Fruit fly (Drosophila melanogaster) whole organism, embryonic: Measurements from ENCODE around the gene Acat1.

Experiments
- Bgb ChIP-seq: fragments of 200-800 bp; sonication (Bioruptor generic); IDR thresholded peaks from 2 replicates; pipeline ENCODE4 v1.3.6; 2022; ENCODE audit warnings: missing biosample characterization, missing genetic modification characterization; ENCODE audit not compliant: partially characterized antibody
- CG10431 ChIP-seq: fragments of 200-800 bp; sonication (Bioruptor generic); optimal IDR thresholded peaks from 3 replicates; lab custom pipeline; 2018; ENCODE audit warnings: missing biosample characterization, mild to moderate bottlenecking, missing genetic modification characterization
- CG11504 ChIP-seq: fragments of 200-800 bp; sonication (Bioruptor generic); optimal IDR thresholded peaks from 3 replicates; lab custom pipeline; 2019; ENCODE audit warnings: missing biosample characterization, mild to moderate bottlenecking, missing genetic modification characterization, moderate library complexity
- CG12391 ChIP-seq: fragments of 200-800 bp; sonication (Bioruptor generic); optimal IDR thresholded peaks from 3 replicates; lab custom pipeline; 2018; ENCODE audit warnings: missing biosample characterization, mild to moderate bottlenecking, missing genetic modification characterization, moderate library complexity
- CG13123 ChIP-seq: fragments of 200-800 bp; sonication (Bioruptor generic); optimal IDR thresholded peaks from 2 replicates; lab custom pipeline; 2016; ENCODE audit warnings: missing biosample characterization, missing genetic modification characterization
- CG13624 ChIP-seq: fragments of 200-800 bp; sonication (Bioruptor generic); optimal IDR thresholded peaks from 2 replicates; lab custom pipeline; 2016; ENCODE audit warnings: missing biosample characterization, missing genetic modification characterization
- CG13775 ChIP-seq: fragments of 200-800 bp; sonication (Bioruptor generic); optimal IDR thresholded peaks from 3 replicates; lab custom pipeline; 2017; ENCODE audit warnings: missing biosample characterization, mild to moderate bottlenecking, missing genetic modification characterization
- CG16813 ChIP-seq: fragments of 200-800 bp; sonication (Bioruptor generic); IDR thresholded peaks from 3 replicates; pipeline ENCODE4 v1.3.6; 2022; ENCODE audit warnings: missing biosample characterization, missing genetic modification characterization; ENCODE audit not compliant: partially characterized antibody
- CG16815 ChIP-seq: fragments of 200-800 bp; sonication (Bioruptor generic); optimal IDR thresholded peaks from 3 replicates; lab custom pipeline; 2017; ENCODE audit warnings: missing biosample characterization, mild to moderate bottlenecking, missing genetic modification characterization
- CG17359 ChIP-seq: fragments of 200-800 bp; sonication (Bioruptor generic); optimal IDR thresholded peaks from 3 replicates; lab custom pipeline; 2018; ENCODE audit warnings: missing biosample characterization, mild to moderate bottlenecking, missing genetic modification characterization, moderate library complexity
- CG17829 ChIP-seq: fragments of 200-800 bp; optimal IDR thresholded peaks from 2 replicates; lab custom pipeline; 2019; ENCODE audit warnings: missing biosample characterization, mild to moderate bottlenecking, missing genetic modification characterization, moderate library complexity
- CG18262 ChIP-seq: fragments of 200-800 bp; optimal IDR thresholded peaks from 3 replicates; lab custom pipeline; 2019; ENCODE audit warnings: missing biosample characterization, mild to moderate bottlenecking, missing genetic modification characterization, moderate library complexity
- CG18764 ChIP-seq: fragments of 200-800 bp; sonication (Bioruptor generic); optimal IDR thresholded peaks from 3 replicates; lab custom pipeline; 2016; ENCODE audit warnings: missing biosample characterization, missing genetic modification characterization
- CG31441 ChIP-seq: fragments of 200-800 bp; sonication (Bioruptor generic); IDR thresholded peaks from 2 replicates; pipeline ENCODE4 v1.3.6; 2022; ENCODE audit warnings: missing biosample characterization, missing genetic modification characterization
- CG33213 ChIP-seq: fragments of 200-800 bp; sonication (Bioruptor generic); optimal IDR thresholded peaks from 3 replicates; lab custom pipeline; 2016; ENCODE audit warnings: missing biosample characterization, missing genetic modification characterization
- CG3407 ChIP-seq: fragments of 200-800 bp; sonication (Bioruptor generic); optimal IDR thresholded peaks from 2 replicates; lab custom pipeline; 2018; ENCODE audit warnings: missing biosample characterization, mild to moderate bottlenecking, missing genetic modification characterization
- CG43689 ChIP-seq: fragments of 200-800 bp; sonication (Bioruptor generic); IDR thresholded peaks from 2 replicates; pipeline ENCODE4 v1.3.6; 2022; ENCODE audit warnings: missing biosample characterization, missing genetic modification characterization
- CG4854 ChIP-seq: fragments of 200-800 bp; sonication (Bioruptor generic); optimal IDR thresholded peaks from 2 replicates; lab custom pipeline; 2016; ENCODE audit warnings: missing biosample characterization, missing genetic modification characterization, inconsistent platforms
- CG6272 ChIP-seq: fragments of 200-800 bp; sonication (Bioruptor generic); IDR thresholded peaks from 2 replicates; pipeline ENCODE4 v1.3.6; 2022; ENCODE audit warnings: missing biosample characterization, missing genetic modification characterization
- CG7786 ChIP-seq: fragments of 200-800 bp; sonication (Bioruptor generic); optimal IDR thresholded peaks from 2 replicates; lab custom pipeline; 2016; ENCODE audit warnings: missing biosample characterization, missing genetic modification characterization
- CG8359 ChIP-seq: fragments of 200-800 bp; sonication (Bioruptor generic); optimal IDR thresholded peaks from 2 replicates; lab custom pipeline; 2017; ENCODE audit warnings: missing biosample characterization, mild to moderate bottlenecking, missing genetic modification characterization, borderline replicate concordance
- CG8388 ChIP-seq: fragments of 200-800 bp; sonication (Bioruptor generic); optimal IDR thresholded peaks from 2 replicates; lab custom pipeline; 2019; ENCODE audit warnings: missing biosample characterization, mild to moderate bottlenecking, missing genetic modification characterization, moderate library complexity
- CkIIα-i1 ChIP-seq: fragments of 200-800 bp; sonication (Bioruptor generic); IDR thresholded peaks from 2 replicates; pipeline ENCODE4 v1.3.6; 2022; ENCODE audit warnings: missing biosample characterization, missing genetic modification characterization
- Hey ChIP-seq: fragments of 200-800 bp; sonication (Bioruptor generic); optimal IDR thresholded peaks from 3 replicates; lab custom pipeline; 2018; ENCODE audit warnings: missing biosample characterization, mild to moderate bottlenecking, missing genetic modification characterization
- Lpt ChIP-seq: fragments of >200 bp; optimal IDR thresholded peaks from 2 replicates; lab custom pipeline; 2018; ENCODE audit warnings: missing biosample characterization, missing genetic modification characterization
- NFAT ChIP-seq: fragments of 200-800 bp; sonication (Bioruptor generic); IDR thresholded peaks from 2 replicates; pipeline ENCODE4 v1.3.6; 2022; ENCODE audit warnings: missing biosample characterization, missing genetic modification characterization
- Oli ChIP-seq: fragments of 200-800 bp; sonication (Bioruptor generic); optimal IDR thresholded peaks from 2 replicates; lab custom pipeline; 2018; ENCODE audit warnings: missing biosample characterization, mild to moderate bottlenecking, missing genetic modification characterization, moderate library complexity
- Opbp ChIP-seq: fragments of 200-800 bp; sonication (Bioruptor generic); IDR thresholded peaks from 3 replicates; pipeline ENCODE4 v1.3.6; 2022; ENCODE audit warnings: missing biosample characterization, missing genetic modification characterization; ENCODE audit not compliant: partially characterized antibody
- Rx ChIP-seq: fragments of 200-800 bp; sonication (Bioruptor generic); IDR thresholded peaks from 2 replicates; pipeline ENCODE4 v1.3.6; 2022; ENCODE audit warnings: missing biosample characterization, missing genetic modification characterization
- Sox100B ChIP-seq: fragments of 200-800 bp; sonication (Bioruptor generic); optimal IDR thresholded peaks from 3 replicates; lab custom pipeline; 2018; ENCODE audit warnings: missing biosample characterization, mild to moderate bottlenecking, missing genetic modification characterization
- Xrp1 ChIP-seq: fragments of 200-800 bp; sonication (Bioruptor generic); IDR thresholded peaks from 2 replicates; pipeline ENCODE4 v1.3.6; 2022; ENCODE audit warnings: missing biosample characterization, missing genetic modification characterization
- abd-A ChIP-seq: fragments of 200-800 bp; sonication (Bioruptor generic); optimal IDR thresholded peaks from 3 replicates; lab custom pipeline; 2019; ENCODE audit warnings: missing biosample characterization, mild to moderate bottlenecking, missing genetic modification characterization, moderate library complexity
- cato ChIP-seq: fragments of 200-800 bp; sonication (Bioruptor generic); optimal IDR thresholded peaks from 2 replicates; lab custom pipeline; 2016; ENCODE audit warnings: missing biosample characterization, missing genetic modification characterization, borderline replicate concordance
- cwo ChIP-seq: fragments of 200-800 bp; sonication (Bioruptor generic); optimal IDR thresholded peaks from 3 replicates; lab custom pipeline; 2017; ENCODE audit warnings: missing biosample characterization, missing genetic modification characterization, mild to moderate bottlenecking, moderate library complexity, missing genetic modification reagents
- dan ChIP-seq: fragments of 200-800 bp; sonication (Bioruptor generic); IDR thresholded peaks from 2 replicates; pipeline ENCODE4 v1.3.6; 2022; ENCODE audit warnings: missing biosample characterization, missing genetic modification characterization
- disco-r ChIP-seq: fragments of 200-800 bp; sonication (Bioruptor generic); optimal IDR thresholded peaks from 2 replicates; lab custom pipeline; 2016; ENCODE audit warnings: missing biosample characterization, missing genetic modification characterization
- fu2 ChIP-seq: fragments of 200-800 bp; sonication (Bioruptor generic); optimal IDR thresholded peaks from 2 replicates; lab custom pipeline; 2016; ENCODE audit warnings: missing biosample characterization, missing genetic modification characterization
- jing ChIP-seq: fragments of 200-800 bp; sonication (Bioruptor generic); optimal IDR thresholded peaks from 2 replicates; lab custom pipeline; 2018; ENCODE audit warnings: missing biosample characterization, mild to moderate bottlenecking, missing genetic modification characterization
- kni ChIP-seq: fragments of 200-800 bp; sonication (Bioruptor generic); optimal IDR thresholded peaks from 3 replicates; lab custom pipeline; 2017; ENCODE audit warnings: mild to moderate bottlenecking, missing biosample characterization, missing genetic modification reagents, missing genetic modification characterization
- lilli ChIP-seq: fragments of 200-800 bp; sonication (Bioruptor generic); optimal IDR thresholded peaks from 3 replicates; lab custom pipeline; 2016; ENCODE audit warnings: missing biosample characterization, missing genetic modification characterization
- lola ChIP-seq, 3 experiments: fragments of >200 bp in 2 of 3; fragments of 200-800 bp in 1 of 3; sonication (Bioruptor generic) in 1 of 3; optimal IDR thresholded peaks; 2 replicates each; lab custom pipeline; 2017 to 2019; ENCODE audit warnings: missing biosample characterization in 3 of 3, missing genetic modification characterization in 3 of 3, mild to moderate bottlenecking in 1 of 3, moderate library complexity in 1 of 3
- luna ChIP-seq: fragments of 200-800 bp; sonication (Bioruptor generic); optimal IDR thresholded peaks from 2 replicates; lab custom pipeline; 2016; ENCODE audit warnings: missing biosample characterization, missing genetic modification characterization
- nmo ChIP-seq: fragments of 200-800 bp; sonication (Bioruptor generic); optimal IDR thresholded peaks from 2 replicates; lab custom pipeline; 2018; ENCODE audit warnings: missing biosample characterization, mild to moderate bottlenecking, missing genetic modification characterization, moderate library complexity
- pros ChIP-seq: fragments of 200-800 bp; sonication (Bioruptor generic); optimal IDR thresholded peaks from 3 replicates; lab custom pipeline; 2019; ENCODE audit warnings: missing biosample characterization, mild to moderate bottlenecking, missing genetic modification characterization, moderate library complexity
- pzg ChIP-seq: fragments of 200-800 bp; sonication (Bioruptor generic); optimal IDR thresholded peaks from 3 replicates; lab custom pipeline; 2018; ENCODE audit warnings: missing biosample characterization, mild to moderate bottlenecking, missing genetic modification characterization, moderate library complexity
- row ChIP-seq: fragments of 200-800 bp; sonication (Bioruptor generic); IDR thresholded peaks from 3 replicates; pipeline ENCODE4 v1.3.6; 2022; ENCODE audit warnings: missing biosample characterization, missing genetic modification characterization
- schlank ChIP-seq: fragments of 200-800 bp; sonication (Bioruptor generic); optimal IDR thresholded peaks from 2 replicates; lab custom pipeline; 2018; ENCODE audit warnings: missing biosample characterization, mild to moderate bottlenecking, missing genetic modification characterization
- stwl ChIP-seq: fragments of 200-800 bp; sonication (Bioruptor generic); optimal IDR thresholded peaks from 3 replicates; lab custom pipeline; 2018; ENCODE audit warnings: missing biosample characterization, mild to moderate bottlenecking, missing genetic modification characterization, moderate library complexity
- ttk ChIP-seq: fragments of 200-800 bp; sonication (Bioruptor generic); IDR thresholded peaks from 2 replicates; pipeline ENCODE4 v2.1.2; 2022; ENCODE audit warnings: missing biosample characterization, missing genetic modification characterization
- unpg ChIP-seq: fragments of 200-800 bp; sonication (Bioruptor generic); optimal IDR thresholded peaks from 3 replicates; lab custom pipeline; 2018; ENCODE audit warnings: missing biosample characterization, mild to moderate bottlenecking, missing genetic modification characterization, moderate library complexity
- usp ChIP-seq: fragments of >200 bp; optimal IDR thresholded peaks from 2 replicates; lab custom pipeline; 2017; ENCODE audit warnings: missing biosample characterization, missing genetic modification characterization

Gene Acat1

DNA sequence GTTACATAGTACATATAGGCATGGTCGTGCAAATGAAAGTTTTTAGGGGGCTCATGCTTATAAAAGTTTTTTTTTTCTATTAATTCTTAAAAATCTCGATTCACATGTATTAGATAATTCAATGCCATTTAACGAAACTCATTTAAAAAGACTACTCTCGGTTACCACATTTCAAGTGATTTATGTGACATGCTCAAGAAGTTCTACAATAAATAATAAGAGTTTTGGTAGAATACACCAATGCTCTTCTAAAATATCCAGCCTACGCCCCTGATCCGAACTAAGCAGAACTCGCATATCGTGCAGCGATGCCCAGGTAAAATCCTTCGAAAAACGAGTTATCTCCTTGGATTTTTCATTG is 3.9 kb upstream of the Acat1 start (continued):
- TF ChIP-seq dan (GFP tag; lab: Robert Waterston, UW), result no peak
- TF ChIP-seq CG12391 (tag; lab: Kevin White, UChicago), result peak; percentile 30
- no peak for TF ChIP-seq CG16813
- TF ChIP-seq Lpt (GFP tag; lab: Kevin White, UChicago), result no peak
- TF ChIP-seq CG3407 (GFP tag; lab: Kevin White, UChicago), result no peak
- no peak for TF ChIP-seq Hey
- TF ChIP-seq jing (GFP tag; lab: Kevin White, UChicago), result no peak
- TF ChIP-seq fu2, result no peak
- no peak for TF ChIP-seq Sox100B (GFP tag; lab: Kevin White, UChicago)
- TF ChIP-seq Opbp (GFP tag; lab: Robert Waterston, UW), result no peak
- 0 out of 3 replicates have a peak, but pooled peaks have one; percentile 16 for TF ChIP-seq row
- no peak for TF ChIP-seq CG4854 (GFP tag; lab: Kevin White, UChicago)
- no peak for TF ChIP-seq Bgb (GFP tag; lab: Robert Waterston, UW)
- TF ChIP-seq stwl (tag; lab: Kevin White, UChicago), result no peak
- peak; percentile 12 for TF ChIP-seq lilli (GFP tag; lab: Kevin White, UChicago)
- no peak for TF ChIP-seq NFAT (GFP tag; lab: Robert Waterston, UW)
- TF ChIP-seq CG18764 (GFP tag; lab: Kevin White, UChicago), result no peak
- TF ChIP-seq CG10431 (GFP tag; lab: Kevin White, UChicago), result no peak
- TF ChIP-seq CG17359 (tag; lab: Kevin White, UChicago), result no peak
- TF ChIP-seq Rx, result no peak
- no peak for TF ChIP-seq CG7786
- peak; percentile 25 for TF ChIP-seq CG18262
- no peak for TF ChIP-seq cato (GFP tag; lab: Kevin White, UChicago)
- no peak for TF ChIP-seq CG33213 (GFP tag; lab: Kevin White, UChicago)
- TF ChIP-seq pros (GFP tag; lab: Kevin White, UChicago), result no peak
- TF ChIP-seq CG11504 (tag; lab: Kevin White, UChicago), result peak; percentile 21
- no peak for TF ChIP-seq CG8388 (GFP tag; lab: Kevin White, UChicago)
- peak; percentile 4 for TF ChIP-seq CG17829 (tag; lab: Kevin White, UChicago)
- peak; percentile 42; the same call in 1 of the 2 replicates for TF ChIP-seq Xrp1
- 0 out of 2 replicates have a peak, but pooled peaks have one; percentile 15 for TF ChIP-seq CG31441
- no peak for TF ChIP-seq CG8359 (GFP tag; lab: Kevin White, UChicago)
- peak; percentile 13 for TF ChIP-seq unpg (GFP tag; lab: Kevin White, UChicago)
- no peak for TF ChIP-seq CG6272 (GFP tag; lab: Robert Waterston, UW)
- TF ChIP-seq usp, result no peak
- TF ChIP-seq ttk (GFP tag; lab: Robert Waterston, UW), result no peak
- TF ChIP-seq kni, result no peak
- TF ChIP-seq CG13624 (GFP tag; lab: Kevin White, UChicago), result no peak
- no peak for TF ChIP-seq disco-r (GFP tag; lab: Kevin White, UChicago)
- peak; percentile 5 for TF ChIP-seq nmo
- no peak for TF ChIP-seq CkIIα-i1 (GFP tag; lab: Robert Waterston, UW)
- no peak for TF ChIP-seq pzg
- TF ChIP-seq CG43689 (GFP tag; lab: Robert Waterston, UW), result no peak
- TF ChIP-seq luna (GFP tag; lab: Kevin White, UChicago), result no peak
- TF ChIP-seq cwo (GFP tag; lab: Kevin White, UChicago), result no peak
- TF ChIP-seq CG13123 (GFP tag; lab: Kevin White, UChicago), result no peak
- no peak for TF ChIP-seq abd-A (tag; lab: Kevin White, UChicago)
- peak; percentile 17 for TF ChIP-seq CG16815 (GFP tag; lab: Kevin White, UChicago)
- peak; percentile 5 for TF ChIP-seq CG13775 (GFP tag; lab: Kevin White, UChicago)
- TF ChIP-seq schlank (tag; lab: Kevin White, UChicago), result no peak
- no peak for TF ChIP-seq Oli
- TF ChIP-seq lola (GFP tag; optimal IDR thresholded peaks at IDR 0.05; lab: Kevin White, UChicago), result peak in 1 of 3 experiments; percentile 47
